Fruit fly (Drosophila melanogaster) whole organism, prepupa: ENCODE measurements around the gene Rpt6R.

Experiments
- CG10669 ChIP-seq: fragments of 200-800 bp; sonication (Bioruptor generic); optimal IDR thresholded peaks from 3 replicates; lab custom pipeline; 2018; ENCODE audit warnings: missing biosample characterization, mild to moderate bottlenecking, missing genetic modification characterization, moderate library complexity
- CG11294 ChIP-seq: fragments of 200-800 bp; sonication (Bioruptor generic); IDR thresholded peaks from 2 replicates; pipeline ENCODE4 v1.3.6; 2022; ENCODE audit warnings: missing biosample characterization, missing genetic modification characterization
- CG11762 ChIP-seq: fragments of 200-800 bp; sonication (Bioruptor generic); optimal IDR thresholded peaks from 3 replicates; lab custom pipeline; 2016; ENCODE audit warnings: missing biosample characterization, missing genetic modification characterization; ENCODE audit not compliant: insufficient read depth
- CG16779 ChIP-seq: fragments of 200-800 bp; sonication (Bioruptor generic); optimal IDR thresholded peaks from 3 replicates; lab custom pipeline; 2017; ENCODE audit warnings: missing biosample characterization, mild to moderate bottlenecking, missing genetic modification characterization
- CG31627 ChIP-seq: fragments of 200-800 bp; sonication (Bioruptor generic); optimal IDR thresholded peaks from 3 replicates; lab custom pipeline; 2016; ENCODE audit warnings: missing biosample characterization, missing genetic modification characterization
- CG34406 ChIP-seq: fragments of 200-800 bp; sonication (Bioruptor generic); optimal IDR thresholded peaks from 3 replicates; lab custom pipeline; 2016; ENCODE audit warnings: missing biosample characterization, missing genetic modification characterization
- CG4318 ChIP-seq: fragments of 200-800 bp; sonication (Bioruptor generic); optimal IDR thresholded peaks from 3 replicates; lab custom pipeline; 2017; ENCODE audit warnings: missing biosample characterization, mild to moderate bottlenecking, missing genetic modification characterization
- CG6163 ChIP-seq: fragments of 200-800 bp; sonication (Bioruptor generic); IDR thresholded peaks from 3 replicates; pipeline ENCODE4 v1.3.6; 2022; ENCODE audit warnings: missing biosample characterization, missing genetic modification characterization
- CG7368 ChIP-seq: fragments of 200-800 bp; sonication (Bioruptor generic); optimal IDR thresholded peaks from 3 replicates; lab custom pipeline; 2016; ENCODE audit warnings: missing biosample characterization, missing genetic modification characterization
- CG8319 ChIP-seq: fragments of 200-800 bp; sonication (Bioruptor generic); optimal IDR thresholded peaks from 3 replicates; lab custom pipeline; 2016; ENCODE audit warnings: missing biosample characterization, missing genetic modification characterization
- Eip75B ChIP-seq: fragments of 200-800 bp; sonication (Bioruptor generic); optimal IDR thresholded peaks from 3 replicates; lab custom pipeline; 2016; ENCODE audit warnings: missing biosample characterization, missing genetic modification characterization
- Eip78C ChIP-seq: fragments of 200-800 bp; sonication (Bioruptor generic); peaks from one replicate; lab custom pipeline; 2016; ENCODE audit warnings: missing biosample characterization, missing genetic modification characterization
- Eip93F ChIP-seq: fragments of 200-800 bp; sonication (Bioruptor generic); optimal IDR thresholded peaks from 2 replicates; lab custom pipeline; 2016; ENCODE audit warnings: missing biosample characterization, mild to moderate bottlenecking, missing genetic modification characterization
- Ets21C ChIP-seq: fragments of 200-800 bp; sonication (Bioruptor generic); optimal IDR thresholded peaks from 3 replicates; lab custom pipeline; 2016; ENCODE audit warnings: missing biosample characterization, missing genetic modification characterization
- Ets96B ChIP-seq: fragments of 200-800 bp; optimal IDR thresholded peaks from 2 replicates; lab custom pipeline; 2019; ENCODE audit warnings: missing biosample characterization, mild to moderate bottlenecking, missing genetic modification characterization, moderate library complexity
- Gug ChIP-seq: fragments of 200-800 bp; sonication (Bioruptor generic); IDR thresholded peaks from 2 replicates; pipeline ENCODE4 v1.3.6; 2022; ENCODE audit warnings: missing biosample characterization, missing genetic modification characterization
- Hr39 ChIP-seq: fragments of 200-800 bp; sonication (Bioruptor generic); optimal IDR thresholded peaks from 2 replicates; lab custom pipeline; 2016; ENCODE audit warnings: missing biosample characterization, missing genetic modification characterization
- Hr4 ChIP-seq: fragments of 200-800 bp; sonication (Bioruptor generic); optimal IDR thresholded peaks from 3 replicates; lab custom pipeline; 2016; ENCODE audit warnings: missing biosample characterization, missing genetic modification characterization
- Lpt ChIP-seq: fragments of 200-800 bp; sonication (Bioruptor generic); optimal IDR thresholded peaks from 3 replicates; lab custom pipeline; 2016; ENCODE audit warnings: missing biosample characterization, missing genetic modification characterization
- OdsH ChIP-seq: fragments of 200-800 bp; sonication (Bioruptor generic); optimal IDR thresholded peaks from 3 replicates; lab custom pipeline; 2016; ENCODE audit warnings: missing biosample characterization, missing genetic modification characterization
- Smox ChIP-seq: fragments of 200-800 bp; sonication (Bioruptor generic); optimal IDR thresholded peaks from 3 replicates; lab custom pipeline; 2016; ENCODE audit warnings: missing biosample characterization, missing genetic modification characterization
- Sox102F ChIP-seq: fragments of 200-800 bp; sonication (Bioruptor generic); optimal IDR thresholded peaks from 2 replicates; lab custom pipeline; 2016; ENCODE audit warnings: missing biosample characterization, mild to moderate bottlenecking, missing genetic modification characterization
- Sox15 ChIP-seq: fragments of 200-800 bp; sonication (Bioruptor generic); optimal IDR thresholded peaks from 3 replicates; lab custom pipeline; 2016; ENCODE audit warnings: missing biosample characterization, missing genetic modification characterization
- acj6 ChIP-seq: fragments of 200-800 bp; sonication (Bioruptor generic); optimal IDR thresholded peaks from 3 replicates; lab custom pipeline; 2016; ENCODE audit warnings: missing biosample characterization, missing genetic modification characterization
- cyc ChIP-seq: fragments of 200-800 bp; sonication (Bioruptor generic); optimal IDR thresholded peaks from 3 replicates; lab custom pipeline; 2016; ENCODE audit warnings: missing biosample characterization, missing genetic modification characterization
- dac ChIP-seq: fragments of 200-800 bp; sonication (Bioruptor generic); optimal IDR thresholded peaks from 2 replicates; lab custom pipeline; 2017; ENCODE audit warnings: missing biosample characterization, mild to moderate bottlenecking, missing genetic modification characterization
- dsx ChIP-seq: fragments of 200-800 bp; optimal IDR thresholded peaks from 3 replicates; lab custom pipeline; 2019; ENCODE audit warnings: missing biosample characterization, mild to moderate bottlenecking, missing genetic modification characterization, moderate library complexity; ENCODE audit not compliant: poor library complexity, severe bottlenecking
- eg ChIP-seq: fragments of 200-800 bp; sonication (Bioruptor generic); IDR thresholded peaks from 3 replicates; pipeline ENCODE4 v1.3.6; 2022; ENCODE audit warnings: missing biosample characterization, missing genetic modification characterization
- esn ChIP-seq: fragments of 200-800 bp; sonication (Bioruptor generic); optimal IDR thresholded peaks from 2 replicates; lab custom pipeline; 2016; ENCODE audit warnings: missing biosample characterization, mild to moderate bottlenecking, missing genetic modification characterization, moderate library complexity
- fd59A ChIP-seq: fragments of 200-800 bp; sonication (Bioruptor generic); optimal IDR thresholded peaks from 2 replicates; lab custom pipeline; 2017; ENCODE audit warnings: missing biosample characterization, mild to moderate bottlenecking, missing genetic modification characterization, missing genetic modification reagents
- fd85E ChIP-seq: fragments of 200-800 bp; sonication (Bioruptor generic); optimal IDR thresholded peaks from 3 replicates; lab custom pipeline; 2016; ENCODE audit warnings: missing biosample characterization, missing genetic modification characterization
- lz ChIP-seq: fragments of 200-800 bp; sonication (Bioruptor generic); optimal IDR thresholded peaks from 3 replicates; lab custom pipeline; 2016; ENCODE audit warnings: missing biosample characterization, missing genetic modification characterization
- ss ChIP-seq, 2 experiments: fragments of 200-800 bp; sonication (Bioruptor generic); optimal IDR thresholded peaks; 2 replicates in 1 of 2; 3 replicates in 1 of 2; lab custom pipeline; 2017 to 2018; ENCODE audit warnings: mild to moderate bottlenecking in 2 of 2, missing biosample characterization in 2 of 2, missing genetic modification characterization in 2 of 2, moderate library complexity in 1 of 2
- svp ChIP-seq: fragments of 200-800 bp; sonication (Bioruptor generic); peaks from one replicate; lab custom pipeline; 2016; ENCODE audit warnings: missing biosample characterization, missing genetic modification characterization
- topi ChIP-seq: fragments of 200-800 bp; sonication (Bioruptor generic); optimal IDR thresholded peaks from 3 replicates; lab custom pipeline; 2016; ENCODE audit warnings: missing biosample characterization, missing genetic modification characterization
- vri ChIP-seq: fragments of 200-800 bp; sonication (Bioruptor generic); optimal IDR thresholded peaks from 3 replicates; lab custom pipeline; 2016; ENCODE audit warnings: missing biosample characterization, mild to moderate bottlenecking, missing genetic modification characterization

Gene Rpt6R

DNA sequence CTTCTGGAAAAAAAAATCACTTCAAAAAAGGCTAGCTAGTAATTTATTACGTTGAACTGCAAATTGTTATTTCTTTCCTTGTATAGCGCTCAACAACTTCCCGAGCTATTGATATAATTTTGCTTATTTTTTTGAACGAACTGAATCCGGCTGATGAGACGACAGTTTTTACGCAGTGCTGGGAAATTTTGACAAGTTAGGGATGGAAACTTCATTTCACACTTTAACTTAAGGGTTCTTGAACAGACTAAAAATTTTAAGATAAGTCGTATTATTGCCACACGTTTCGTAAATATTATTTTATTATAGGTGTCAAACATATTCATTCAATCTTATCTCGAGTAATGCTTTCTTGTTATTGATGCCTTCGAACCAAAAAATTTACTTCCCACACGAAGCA lies at the start of gene Rpt6R:
Gene Rpt6R (minus strand): TSS at position 156 of the 400 bp plus-strand sequence.
- no peak for TF ChIP-seq acj6
- TF ChIP-seq eg (GFP tag; lab: Robert Waterston, UW), result no peak
- no peak for TF ChIP-seq Smox (GFP tag; lab: Kevin White, UChicago)
- TF ChIP-seq CG4318, result no peak
- TF ChIP-seq Ets21C (GFP tag; lab: Kevin White, UChicago), result no peak
- no peak for TF ChIP-seq CG34406 (GFP tag; lab: Kevin White, UChicago)
- TF ChIP-seq, all 60 proteins: peak for 0

DNA sequence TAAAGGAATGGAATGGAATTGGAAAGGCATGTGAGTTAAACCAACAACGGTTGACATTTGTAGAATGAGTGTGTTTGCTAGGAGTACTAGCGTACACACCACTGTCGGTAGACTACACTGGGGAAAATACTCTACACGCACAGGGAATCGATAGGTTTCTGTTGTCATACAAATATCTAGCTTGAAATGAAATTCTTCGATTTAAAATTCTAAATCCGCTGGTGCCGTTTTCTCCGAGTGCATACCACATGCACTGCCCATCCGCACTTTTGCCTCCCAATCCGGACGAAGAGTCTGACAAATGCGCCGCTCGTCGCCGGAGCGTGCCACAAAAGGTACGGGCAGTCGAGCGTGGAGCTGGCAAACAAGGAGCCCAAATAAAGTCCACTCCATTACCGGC lies 45.4 kb upstream of the Rpt6R start, which contains the start of gene CG2267:
Gene CG2267 (minus strand): TSS at position 101 of the 400 bp plus-strand sequence.
- TF ChIP-seq Smox (GFP tag; lab: Kevin White, UChicago) (no peak), vri (no peak), Gug (GFP tag; lab: Robert Waterston, UW) (no peak), fd59A (GFP tag; lab: Kevin White, UChicago) (no peak), Eip93F (GFP tag; lab: Kevin White, UChicago) (no peak), CG11762 (GFP tag; lab: Kevin White, UChicago) (no peak), acj6 (no peak)

DNA sequence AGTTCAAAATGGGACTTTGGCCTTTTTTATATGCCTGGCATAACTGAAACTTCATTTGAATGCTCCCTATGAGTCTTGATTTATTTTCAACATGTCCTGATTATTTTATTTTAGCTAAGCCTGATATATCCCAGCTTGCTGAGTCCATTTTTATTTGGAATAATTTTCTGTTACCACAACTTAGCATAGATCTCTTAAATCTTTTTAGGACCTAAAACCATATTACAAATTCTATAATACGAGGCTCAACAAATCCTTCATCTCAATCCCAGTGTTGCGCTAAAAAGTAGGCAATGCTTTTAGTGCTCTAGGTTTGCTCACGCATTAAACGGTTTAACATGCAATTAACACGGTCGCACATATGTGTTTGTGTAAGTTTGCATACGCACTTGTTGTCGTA lies 38.3 kb upstream of the Rpt6R start, which contains the start of gene CG44954:
Gene CG44954 (minus strand): TSS at position 101 of the 400 bp plus-strand sequence.
- no peak for TF ChIP-seq Hr4 (GFP tag; lab: Kevin White, UChicago)
- TF ChIP-seq CG7368 (GFP tag; lab: Kevin White, UChicago), result no peak
- no peak for TF ChIP-seq Ets96B (tag; lab: Kevin White, UChicago)
- TF ChIP-seq esn (GFP tag; lab: Kevin White, UChicago), result no peak
- no peak for TF ChIP-seq dsx (GFP tag; lab: Kevin White, UChicago)

DNA sequence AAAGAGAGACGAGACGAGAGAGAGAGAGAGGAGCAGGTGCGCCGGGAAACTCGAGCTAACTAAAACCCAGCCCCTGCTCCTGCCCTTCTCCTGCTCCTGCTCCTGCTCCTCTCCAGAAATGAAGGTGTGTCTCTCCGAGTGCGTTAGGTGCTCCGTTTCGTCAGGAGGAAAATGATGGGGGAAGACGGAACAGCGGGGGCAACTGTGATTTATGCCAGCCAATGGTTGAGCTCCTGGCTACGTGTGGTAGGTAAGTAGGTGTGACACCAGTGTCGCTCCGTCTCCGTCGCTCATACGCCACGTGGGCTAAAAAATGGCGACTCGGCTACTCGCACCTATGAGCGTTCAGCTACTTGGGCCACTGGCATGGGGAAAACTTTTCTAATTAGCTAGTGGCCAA lies 34.0 kb upstream of the Rpt6R start:
- TF ChIP-seq Sox15 (GFP tag; lab: Kevin White, UChicago) (no peak), Sox102F (GFP tag; lab: Kevin White, UChicago) (no peak), fd85E (GFP tag; lab: Kevin White, UChicago) (no peak), topi (no peak), CG16779 (no peak), ss (GFP tag; optimal IDR thresholded peaks at IDR 0.05; lab: Kevin White, UChicago) (no peak), lz (no peak), Eip75B (GFP tag; lab: Kevin White, UChicago) (no peak), CG10669 (GFP tag; lab: Kevin White, UChicago) (no peak), svp (no peak), Eip78C (GFP tag; lab: Kevin White, UChicago) (no peak), CG7368 (GFP tag; lab: Kevin White, UChicago) (no peak), acj6 (no peak), OdsH (no peak), CG8319 (no peak)
- TF ChIP-seq, all 60 proteins: peak for 0

DNA sequence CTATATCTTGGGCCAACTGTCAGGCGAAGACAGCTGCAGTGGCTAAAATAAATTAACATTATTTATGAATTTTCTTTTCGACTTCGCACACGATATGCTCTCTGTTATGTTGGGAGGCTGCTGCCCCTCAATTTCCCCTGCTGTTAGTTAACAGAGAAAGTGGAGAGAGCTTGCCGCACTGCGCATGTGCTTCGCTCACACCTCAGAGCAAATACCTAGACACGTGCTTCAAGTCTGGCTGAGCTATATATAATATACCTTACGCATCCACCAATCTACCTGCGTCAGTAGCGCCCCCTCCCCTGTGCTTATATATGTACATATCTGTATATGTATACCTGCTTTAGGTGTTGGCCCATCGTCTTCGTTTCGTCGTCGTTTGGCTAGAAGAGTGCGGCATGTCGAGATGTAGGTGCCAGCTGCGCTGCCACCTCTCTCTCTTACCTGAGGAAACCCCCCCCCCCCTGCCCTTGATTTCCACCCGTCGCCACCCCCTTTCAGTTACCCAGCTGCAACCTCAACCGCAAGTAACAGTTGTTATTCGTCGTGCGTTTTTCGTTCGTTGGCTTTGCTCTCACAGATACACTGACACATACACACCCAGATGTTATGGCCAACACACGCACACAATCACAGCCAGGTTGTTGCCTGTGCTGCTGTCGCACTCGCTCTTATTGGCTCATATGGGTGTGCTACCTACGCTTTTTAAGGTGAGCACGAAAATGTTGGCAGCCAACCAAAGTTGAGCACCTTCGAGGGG lies 32.8 kb upstream of the Rpt6R start:
- TF ChIP-seq CG11294 (GFP tag; lab: Robert Waterston, UW) (no peak), Lpt (GFP tag; lab: Kevin White, UChicago) (no peak), esn (GFP tag; lab: Kevin White, UChicago) (no peak), fd59A (GFP tag; lab: Kevin White, UChicago) (no peak), CG31627 (GFP tag; lab: Kevin White, UChicago) (no peak), cyc (no peak), dac (GFP tag; lab: Kevin White, UChicago) (no peak), ss (GFP tag; optimal IDR thresholded peaks at IDR 0.05; lab: Kevin White, UChicago) (no peak), Hr39 (GFP tag; lab: Kevin White, UChicago) (no peak), Eip75B (GFP tag; lab: Kevin White, UChicago) (no peak), CG6163 (GFP tag; lab: Robert Waterston, UW) (no peak), Sox102F (GFP tag; lab: Kevin White, UChicago) (no peak), Gug (GFP tag; lab: Robert Waterston, UW) (no peak)
